Fruit fly (Drosophila melanogaster): Measurements from ENCODE around the gene Mst36Fa.

The Mst36Fa gene

DNA sequence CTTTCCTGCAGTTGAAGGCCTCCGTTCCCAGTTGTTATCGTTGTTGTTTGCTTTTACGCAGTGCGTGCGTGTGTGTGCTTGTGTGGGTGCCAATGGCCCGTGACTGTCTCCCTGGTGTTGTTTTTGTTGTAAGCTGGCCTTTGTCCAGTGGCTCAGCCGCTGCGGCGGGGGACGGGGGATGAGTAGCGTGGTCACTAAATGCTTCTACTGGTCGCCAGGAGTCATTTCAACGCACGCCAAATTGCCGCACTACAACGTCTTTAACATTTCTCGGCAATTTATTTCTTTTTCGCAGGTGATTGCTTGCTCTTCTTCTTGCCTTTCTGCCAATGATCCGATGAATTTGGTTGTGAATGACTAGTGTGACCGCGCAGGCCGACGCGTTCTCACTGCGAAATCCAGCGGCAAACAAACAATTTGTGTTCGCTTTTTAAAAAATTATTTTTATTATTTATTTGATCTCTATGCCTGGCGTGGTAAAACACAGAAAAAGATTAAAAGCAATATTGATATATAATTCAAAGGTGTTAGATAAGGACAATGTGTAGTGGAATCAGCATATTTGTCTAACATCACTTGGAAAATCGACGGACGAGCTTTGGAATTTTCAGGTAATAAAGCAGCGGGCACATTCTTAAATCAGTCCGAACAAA lies 31.6 kb upstream of the Mst36Fa start, which contains the start of the genes Faf2 and Grip71 (continued):
- TF ChIP-seq dan (GFP tag; IDR thresholded peaks at IDR 0.05) (peak; percentile 87), CG10654 (GFP tag; optimal IDR thresholded peaks at IDR 0.05) (peak; percentile 92), CG10366 (GFP tag; IDR thresholded peaks at IDR 0.05) (peak; percentile 94), Ets65A (GFP tag) (peak; percentile 99), croc (GFP tag; conservative IDR thresholded peaks at IDR 0.05) (peak; percentile 91), fu2 (GFP tag; optimal IDR thresholded peaks at IDR 0.05) (peak; percentile 69), CG17385 (GFP tag; optimal IDR thresholded peaks at IDR 0.05) (peak; percentile 98), CG5180 (GFP tag; optimal IDR thresholded peaks at IDR 0.05) (peak; percentile 36), CG42726 (GFP tag; IDR thresholded peaks at IDR 0.05; ENCODE audit: partially characterized antibody) (no peak), Drgx (GFP tag; IDR thresholded peaks at IDR 0.05) (peak; percentile 85), Deaf1 (tag; optimal IDR thresholded peaks at IDR 0.05) (peak; percentile 58), odd (GFP tag; optimal IDR thresholded peaks at IDR 0.05) (peak; percentile 1), CG31224 (GFP tag; IDR thresholded peaks at IDR 0.05) (peak; percentile 91), h (optimal IDR thresholded peaks at IDR 0.05) (peak; percentile 32), CG16815 (GFP tag; optimal IDR thresholded peaks at IDR 0.05) (peak; percentile 95), rib (GFP tag; IDR thresholded peaks at IDR 0.05) (peak; percentile 81), Sry-β (GFP tag; optimal IDR thresholded peaks at IDR 0.05) (peak; percentile 55), CG14965 (GFP tag; optimal IDR thresholded peaks at IDR 0.05; ENCODE audit: borderline replicate concordance) (no peak), CG15601 (tag; optimal IDR thresholded peaks at IDR 0.05) (peak; percentile 84), sima (GFP tag; optimal IDR thresholded peaks at IDR 0.05) (no peak)

dm6 chr2L:18707844-18708238 lies 31.0 kb upstream of the Mst36Fa start:
- TF ChIP-seq gem (tag; optimal IDR thresholded peaks at IDR 0.05) (peak; percentile 43), unpg (GFP tag; optimal IDR thresholded peaks at IDR 0.05) (no peak), Xbp1 (GFP tag; optimal IDR thresholded peaks at IDR 0.05) (peak; percentile 12), CG17186 (GFP tag; optimal IDR thresholded peaks at IDR 0.05) (no peak), Gsc (GFP tag; IDR thresholded peaks at IDR 0.05) (no peak), CG1647 (GFP tag; optimal IDR thresholded peaks at IDR 0.05) (peak; percentile 15), lbe (GFP tag; optimal IDR thresholded peaks at IDR 0.05) (peak; percentile 7), dpn (GFP tag; optimal IDR thresholded peaks at IDR 0.05) (peak; percentile 36 to 46), Mes4 (GFP tag; optimal IDR thresholded peaks at IDR 0.05) (no peak), Side (GFP tag; optimal IDR thresholded peaks at IDR 0.05) (no peak), Ada2b (GFP tag; IDR thresholded peaks at IDR 0.05) (peak; percentile 34; the same call in 1 of the 2 replicates), peb (GFP tag; IDR thresholded peaks at IDR 0.05) (no peak), CG11398 (GFP tag; optimal IDR thresholded peaks at IDR 0.05) (no peak), bab2 (GFP tag; optimal IDR thresholded peaks at IDR 0.05) (peak; percentile 33), pho (GFP tag; optimal IDR thresholded peaks at IDR 0.05) (peak; percentile 37), zfh1 (GFP tag; IDR thresholded peaks at IDR 0.05) (no peak; the same call in 2 of the 3 replicates), lilli (GFP tag; optimal IDR thresholded peaks at IDR 0.05) (peak; percentile 41), Blimp-1 (GFP tag; optimal IDR thresholded peaks at IDR 0.05) (no peak), Chrac-16 (GFP tag; optimal IDR thresholded peaks at IDR 0.05) (peak; percentile 10), Nf-YC (tag; optimal IDR thresholded peaks at IDR 0.05) (no peak), caup (GFP tag; optimal IDR thresholded peaks at IDR 0.05; ENCODE audit: severe bottlenecking) (peak; percentile 24), pfk (GFP tag; optimal IDR thresholded peaks at IDR 0.05) (no peak), Meics (GFP tag; optimal IDR thresholded peaks at IDR 0.05) (peak; percentile 17), Pdp1 (GFP tag; optimal IDR thresholded peaks at IDR 0.05) (peak in 1 of 2 experiments; percentile 13), vvl (GFP tag; IDR thresholded peaks at IDR 0.05) (peak; percentile 59), al (GFP tag; IDR thresholded peaks at IDR 0.05) (no peak), Hr3 (GFP tag; optimal IDR thresholded peaks at IDR 0.05) (peak; percentile 23), CG9932 (GFP tag; IDR thresholded peaks at IDR 0.05) (peak; percentile 53), Lpt (GFP tag; optimal IDR thresholded peaks at IDR 0.05) (no peak), CG11456 (GFP tag; IDR thresholded peaks at IDR 0.05) (0 out of 3 replicates have a peak, but pooled peaks have one; percentile 10), CG9876 (GFP tag; optimal IDR thresholded peaks at IDR 0.05) (no peak)

Measured in whole organism, embryonic.